Worm (Caenorhabditis elegans) whole organism, L1 larva: Measurements from ENCODE around the gene F22E5.7.
"Not testable (repeated sequence)": the region's sequence is repeated elsewhere in the genome, so short reads cannot be mapped to it uniquely, and the experiment has no call there.

Experiments used
- C04F5.9 ChIP-seq: sonication (generic microtip); optimal IDR thresholded peaks from 2 replicates; lab custom pipeline; 2016; ENCODE audit warnings: missing genetic modification characterization, missing compliant biosample characterization
- aha-1 ChIP-seq: fragments of 150-350 bp; optimal IDR thresholded peaks from 2 replicates; lab custom pipeline; 2014; ENCODE audit warnings: missing biosample characterization, missing genetic modification characterization
- alr-1 ChIP-seq: fragments of 200-800 bp; sonication (Bioruptor generic); optimal IDR thresholded peaks from 2 replicates; lab custom pipeline; 2018; ENCODE audit warnings: borderline replicate concordance, mild to moderate bottlenecking, missing genetic modification characterization, missing compliant biosample characterization
- ama-1 ChIP-seq: fragments of 150-350 bp; optimal IDR thresholded peaks from 2 replicates; lab custom pipeline; 2014
- blmp-1 ChIP-seq: fragments of 150-350 bp; optimal IDR thresholded peaks from 2 replicates; lab custom pipeline; 2014; ENCODE audit warnings: missing biosample characterization, missing genetic modification characterization
- ceh-63 ChIP-seq: fragments of 200-800 bp; sonication (Bioruptor generic); optimal IDR thresholded peaks from 2 replicates; lab custom pipeline; 2018; ENCODE audit warnings: mild to moderate bottlenecking, missing genetic modification characterization, missing compliant biosample characterization
- ceh-8 ChIP-seq: fragments of 200-800 bp; sonication (Bioruptor generic); optimal IDR thresholded peaks from 2 replicates; lab custom pipeline; 2018; ENCODE audit warnings: mild to moderate bottlenecking, missing genetic modification characterization, moderate library complexity, missing compliant biosample characterization
- ceh-88 ChIP-seq: fragments of 200-800 bp; sonication (Bioruptor generic); IDR thresholded peaks from 2 replicates; pipeline ENCODE4 v1.3.6; 2022; ENCODE audit warnings: missing genetic modification characterization, missing compliant biosample characterization
- ceh-90 ChIP-seq: sonication (generic microtip); optimal IDR thresholded peaks from 2 replicates; lab custom pipeline; 2016; ENCODE audit warnings: missing genetic modification characterization, missing compliant biosample characterization
- ces-1 ChIP-seq: fragments of 150-350 bp; optimal IDR thresholded peaks from 2 replicates; lab custom pipeline; 2014; ENCODE audit warnings: missing biosample characterization, missing genetic modification reagents, missing genetic modification characterization
- dsc-1 ChIP-seq: sonication (generic microtip); optimal IDR thresholded peaks from 2 replicates; lab custom pipeline; 2016; ENCODE audit warnings: mild to moderate bottlenecking, missing genetic modification characterization, missing compliant biosample characterization
- egl-13 ChIP-seq: sonication (generic microtip); optimal IDR thresholded peaks from 2 replicates; lab custom pipeline; 2016; ENCODE audit warnings: missing genotype, missing genetic modification reagents, missing genetic modification characterization, missing compliant biosample characterization
- ets-5 ChIP-seq: fragments of 200-800 bp; sonication (Bioruptor generic); IDR thresholded peaks from 2 replicates; pipeline ENCODE4 v1.3.6; 2022; ENCODE audit warnings: missing genetic modification characterization, missing compliant biosample characterization
- fkh-4 ChIP-seq: sonication (generic microtip); optimal IDR thresholded peaks from 2 replicates; lab custom pipeline; 2016; ENCODE audit warnings: missing compliant biosample characterization, missing genetic modification characterization, borderline replicate concordance
- fkh-8 ChIP-seq: sonication (generic microtip); optimal IDR thresholded peaks from 2 replicates; lab custom pipeline; 2016; ENCODE audit warnings: mild to moderate bottlenecking, missing genetic modification characterization, missing compliant biosample characterization
- grh-1 ChIP-seq: fragments of 200-800 bp; sonication (Bioruptor generic); IDR thresholded peaks from 2 replicates; pipeline ENCODE4 v1.3.6; 2022; ENCODE audit warnings: missing genetic modification reagents, missing genetic modification characterization, missing compliant biosample characterization
- hlh-4 ChIP-seq: sonication (generic microtip); optimal IDR thresholded peaks from 2 replicates; lab custom pipeline; 2016; ENCODE audit warnings: mild to moderate bottlenecking, missing genetic modification characterization, missing compliant biosample characterization
- hpl-2 ChIP-seq: fragments of 150-350 bp; optimal IDR thresholded peaks from 2 replicates; lab custom pipeline; 2014; ENCODE audit warnings: missing biosample characterization, missing genetic modification reagents, missing genetic modification characterization
- lin-13 ChIP-seq: fragments of 150-350 bp; optimal IDR thresholded peaks from 2 replicates; lab custom pipeline; 2014; ENCODE audit warnings: missing biosample characterization, missing genetic modification reagents, missing genetic modification characterization
- lin-15B ChIP-seq: fragments of 150-350 bp; sonication (generic microtip); optimal IDR thresholded peaks from 3 replicates; lab custom pipeline; 2014; ENCODE audit warnings: missing biosample characterization, missing genetic modification characterization
- lin-35 ChIP-seq, 2 experiments: fragments of 150-350 bp; optimal IDR thresholded peaks; 2 replicates each; lab custom pipeline; 2014; ENCODE audit warnings: missing biosample characterization in 2 of 2, missing genetic modification characterization in 2 of 2, missing genetic modification reagents in 2 of 2
- lsy-2 ChIP-seq, 2 experiments: fragments of 150-350 bp; optimal IDR thresholded peaks; 2 replicates each; lab custom pipeline; 2014; ENCODE audit warnings: missing biosample characterization in 2 of 2, missing genetic modification characterization in 2 of 2
- mdl-1 ChIP-seq, 2 experiments: fragments of 150-350 bp; optimal IDR thresholded peaks; 2 replicates each; lab custom pipeline; 2014 to 2017; ENCODE audit warnings: missing biosample characterization in 2 of 2, missing genetic modification characterization in 2 of 2, inconsistent platforms in 1 of 2
- mef-2 ChIP-seq: fragments of 150-350 bp; optimal IDR thresholded peaks from 2 replicates; lab custom pipeline; 2014; ENCODE audit warnings: missing biosample characterization, missing genetic modification characterization
- mep-1 ChIP-seq: fragments of 150-350 bp; optimal IDR thresholded peaks from 2 replicates; lab custom pipeline; 2014; ENCODE audit warnings: missing biosample characterization, missing genetic modification characterization
- nhr-12 ChIP-seq: sonication (generic microtip); optimal IDR thresholded peaks from 2 replicates; lab custom pipeline; 2017; ENCODE audit warnings: missing biosample characterization, missing genetic modification characterization
- nhr-20 ChIP-seq: sonication (generic microtip); optimal IDR thresholded peaks from 2 replicates; lab custom pipeline; 2016; ENCODE audit warnings: mild to moderate bottlenecking, missing genetic modification characterization, missing compliant biosample characterization
- nhr-28 ChIP-seq: fragments of 150-350 bp; optimal IDR thresholded peaks from 2 replicates; lab custom pipeline; 2014; ENCODE audit warnings: missing biosample characterization, missing genetic modification characterization
- nhr-71 ChIP-seq: sonication (generic microtip); optimal IDR thresholded peaks from 2 replicates; lab custom pipeline; 2016; ENCODE audit warnings: mild to moderate bottlenecking, missing genetic modification characterization, moderate library complexity, missing compliant biosample characterization
- nhr-77 ChIP-seq: fragments of 150-350 bp; optimal IDR thresholded peaks from 2 replicates; lab custom pipeline; 2014; ENCODE audit warnings: missing biosample characterization, missing genetic modification characterization
- nhr-85 ChIP-seq: sonication (generic microtip); peaks from one replicate; lab custom pipeline; 2016; ENCODE audit warnings: missing genetic modification characterization, inconsistent platforms, missing compliant biosample characterization
- nhr-90 ChIP-seq: sonication (generic microtip); optimal IDR thresholded peaks from 2 replicates; lab custom pipeline; 2016; ENCODE audit warnings: mild to moderate bottlenecking, missing genetic modification characterization, missing compliant biosample characterization; ENCODE audit not compliant: poor library complexity
- pag-3 ChIP-seq: sonication (generic microtip); optimal IDR thresholded peaks from 2 replicates; lab custom pipeline; 2017; ENCODE audit warnings: missing genetic modification characterization, mild to moderate bottlenecking, missing compliant biosample characterization, antibody characterized with exemption, borderline replicate concordance; ENCODE audit not compliant: insufficient read depth
- pqm-1 ChIP-seq: sonication (generic microtip); optimal IDR thresholded peaks from 3 replicates; lab custom pipeline; 2017; ENCODE audit warnings: missing biosample characterization, missing genetic modification characterization
- rnt-1 ChIP-seq: sonication (generic microtip); optimal IDR thresholded peaks from 2 replicates; lab custom pipeline; 2016; ENCODE audit warnings: mild to moderate bottlenecking, missing genetic modification characterization, moderate library complexity, missing compliant biosample characterization
- skn-1 ChIP-seq: fragments of 150-350 bp; optimal IDR thresholded peaks from 2 replicates; lab custom pipeline; 2014; ENCODE audit warnings: missing biosample characterization, missing genetic modification characterization
- snu-23 ChIP-seq: sonication (generic microtip); optimal IDR thresholded peaks from 2 replicates; lab custom pipeline; 2016; ENCODE audit warnings: missing genetic modification characterization, missing compliant biosample characterization
- sup-37 ChIP-seq: fragments of 200-800 bp; sonication (Bioruptor generic); optimal IDR thresholded peaks from 2 replicates; lab custom pipeline; 2018; ENCODE audit warnings: mild to moderate bottlenecking, missing genetic modification characterization, missing compliant biosample characterization
- swsn-7 ChIP-seq: sonication (generic microtip); optimal IDR thresholded peaks from 2 replicates; lab custom pipeline; 2016; ENCODE audit warnings: missing genetic modification characterization, missing compliant biosample characterization
- tbx-2 ChIP-seq: sonication (generic microtip); optimal IDR thresholded peaks from 2 replicates; lab custom pipeline; 2016; ENCODE audit warnings: missing genetic modification characterization, missing compliant biosample characterization
- unc-30 ChIP-seq: sonication (generic microtip); optimal IDR thresholded peaks from 2 replicates; lab custom pipeline; 2017; ENCODE audit warnings: missing biosample characterization, missing genetic modification characterization
- unc-98 ChIP-seq: fragments of 200-800 bp; sonication (Bioruptor generic); IDR thresholded peaks from 2 replicates; pipeline ENCODE4 v1.3.6; 2022; ENCODE audit warnings: missing genetic modification characterization, missing compliant biosample characterization
- xbp-1 ChIP-seq: sonication (generic microtip); optimal IDR thresholded peaks from 2 replicates; lab custom pipeline; 2016; ENCODE audit warnings: missing genetic modification characterization, missing compliant biosample characterization
- zag-1 ChIP-seq: fragments of 150-350 bp; optimal IDR thresholded peaks from 2 replicates; lab custom pipeline; 2014; ENCODE audit warnings: missing biosample characterization, missing genetic modification characterization
- zip-4 ChIP-seq: fragments of 200-800 bp; sonication (Bioruptor generic); optimal IDR thresholded peaks from 2 replicates; lab custom pipeline; 2018; ENCODE audit warnings: mild to moderate bottlenecking, missing genetic modification characterization, moderate library complexity, missing compliant biosample characterization
- ztf-11 ChIP-seq, 2 experiments: sonication (generic microtip); optimal IDR thresholded peaks; 2 replicates each; lab custom pipeline; 2016 to 2017; ENCODE audit warnings: missing genetic modification characterization in 2 of 2, missing biosample characterization in 1 of 2, missing compliant biosample characterization in 1 of 2
- ztf-4 ChIP-seq: fragments of 150-350 bp; optimal IDR thresholded peaks from 2 replicates; lab custom pipeline; 2014; ENCODE audit warnings: missing biosample characterization, missing genetic modification characterization

F22E5.7 gene

DNA sequence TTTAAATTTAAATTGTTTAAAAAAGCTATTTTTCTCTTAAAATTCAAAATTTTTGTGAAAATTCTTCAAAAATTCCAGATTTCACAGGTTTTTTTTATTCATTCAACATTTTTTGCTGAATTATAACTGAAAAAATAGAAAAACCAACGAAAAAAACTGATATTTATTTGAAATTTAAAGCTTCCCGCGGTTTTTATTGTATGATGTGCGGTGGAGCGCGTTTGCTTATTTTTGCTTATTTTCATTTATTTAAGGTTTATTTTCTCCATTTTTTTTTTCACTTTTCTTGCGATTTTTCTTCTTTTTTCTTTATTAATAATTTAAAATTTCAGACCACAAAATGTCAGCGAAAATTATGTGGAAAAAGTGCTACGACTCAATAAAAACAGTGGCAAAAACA, 3.8 kb upstream of the F22E5.7 start, which contains the start of gene F22E5.9 (continued):
- TF ChIP-seq alr-1 (no peak), zip-4 (GFP tag; lab: Kevin White, UChicago) (no peak), unc-98 (GFP tag; lab: Robert Waterston, UW) (no peak), lin-13 (GFP tag; lab: Kevin White, UChicago) (no peak), ets-5 (GFP tag; lab: Robert Waterston, UW) (no peak), ces-1 (GFP tag; lab: Kevin White, UChicago) (no peak), nhr-20 (tag; lab: Kevin White, UChicago) (peak; percentile 25), ceh-63 (GFP tag; lab: Kevin White, UChicago) (no peak), mef-2 (no peak), skn-1 (tag; lab: Kevin White, UChicago) (peak; percentile 57), swsn-7 (tag; lab: Kevin White, UChicago) (peak; percentile 17), lsy-2 (tag; optimal IDR thresholded peaks at IDR 0.05; lab: Kevin White, UChicago) (peak; percentile 33 to 59), C04F5.9 (tag; lab: Kevin White, UChicago) (no peak), mep-1 (tag; lab: Kevin White, UChicago) (no peak), fkh-4 (tag; lab: Kevin White, UChicago) (no peak), blmp-1 (tag; lab: Kevin White, UChicago) (peak; percentile 13), nhr-12 (no peak), fkh-8 (no peak), nhr-77 (tag; lab: Kevin White, UChicago) (no peak), sup-37 (no peak), ztf-11 (tag; optimal IDR thresholded peaks at IDR 0.05; lab: Kevin White, UChicago) (no peak), mdl-1 (tag; optimal IDR thresholded peaks at IDR 0.05; lab: Kevin White, UChicago) (no peak), tbx-2 (no peak), nhr-85 (tag; lab: Kevin White, UChicago) (peak; percentile 48), lin-15B (tag; lab: Kevin White, UChicago) (no peak), nhr-28 (tag; lab: Kevin White, UChicago) (no peak), zag-1 (no peak), xbp-1 (tag; lab: Kevin White, UChicago) (peak; percentile 9), pqm-1 (no peak)

ce11 chrII:2639401-2640088, 2.3 kb upstream of the F22E5.7 start, which contains the start of gene F22E5.8:
Gene F22E5.8, plus strand, starts transcription at chrII:2640038.
- not testable (repeated sequence) for TF ChIP-seq egl-13 (tag; lab: Kevin White, UChicago); ztf-4 (tag; lab: Kevin White, UChicago); ceh-88

DNA sequence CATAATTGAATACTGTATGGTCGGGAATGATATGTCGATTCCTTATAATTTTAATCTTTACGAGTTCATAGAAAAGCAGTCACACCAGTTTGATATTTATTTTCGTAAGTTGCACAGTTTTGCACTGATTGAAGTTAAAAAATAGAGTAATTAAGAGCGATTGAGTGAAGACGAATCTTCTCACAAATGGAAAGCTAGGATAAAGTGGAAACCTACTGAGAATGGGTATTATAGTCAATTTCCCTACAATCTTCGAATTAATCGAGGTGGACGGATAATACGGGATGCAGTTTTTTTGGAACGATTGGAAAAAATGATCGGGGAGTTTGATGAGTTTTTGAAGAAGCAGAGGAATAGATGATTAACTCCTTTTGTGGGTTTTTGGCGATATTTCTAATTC, 895 bp upstream of the F22E5.7 start, which contains the start of gene F22E5.23:
TSS of gene F22E5.23 (plus strand) at position 301 of the 400 bp plus-strand sequence.
- no peak for TF ChIP-seq ceh-8 (GFP tag; lab: Kevin White, UChicago)
- TF ChIP-seq snu-23 (GFP tag; lab: Kevin White, UChicago): no peak
- TF ChIP-seq nhr-71 (tag; lab: Kevin White, UChicago): no peak
- TF ChIP-seq unc-30 (tag; lab: Kevin White, UChicago): no peak
- no peak for TF ChIP-seq dsc-1 (tag; lab: Kevin White, UChicago)
- TF ChIP-seq pag-3 (tag; lab: Kevin White, UChicago): no peak
- no peak for TF ChIP-seq ztf-4 (tag; lab: Kevin White, UChicago)
- no peak for TF ChIP-seq hpl-2 (GFP tag; lab: Kevin White, UChicago)
- TF ChIP-seq rnt-1 (tag; lab: Kevin White, UChicago): no peak
- no peak for TF ChIP-seq mdl-1 (tag; optimal IDR thresholded peaks at IDR 0.05; lab: Kevin White, UChicago)
- no peak for TF ChIP-seq grh-1 (GFP tag; lab: Robert Waterston, UW)
- no peak for TF ChIP-seq ceh-90 (tag; lab: Kevin White, UChicago)
- no peak for TF ChIP-seq ceh-88
- TF ChIP-seq ama-1 (lab: Kevin White, UChicago): no peak
- no peak for TF ChIP-seq hlh-4 (tag; lab: Kevin White, UChicago)
- no peak for TF ChIP-seq nhr-90 (tag; lab: Kevin White, UChicago)
- TF ChIP-seq egl-13 (tag; lab: Kevin White, UChicago): no peak
- no peak for TF ChIP-seq lin-35 (GFP tag; optimal IDR thresholded peaks at IDR 0.05; lab: Kevin White, UChicago)
- no peak for TF ChIP-seq aha-1 (tag; lab: Kevin White, UChicago)
- no peak for TF ChIP-seq skn-1 (tag; lab: Kevin White, UChicago)
- TF ChIP-seq, all 84 proteins: peak for 0
